Fruit fly (Drosophila melanogaster) whole organism, wandering third instar larva: ENCODE measurements around the gene Rox8.

Source experiments
- Abd-B ChIP-seq: fragments of >200 bp; optimal IDR thresholded peaks from 2 replicates; lab custom pipeline; 2017; ENCODE audit warnings: missing biosample characterization, missing genetic modification characterization
- CG32264 ChIP-seq: fragments of 200-800 bp; sonication (Bioruptor generic); optimal IDR thresholded peaks from 2 replicates; lab custom pipeline; 2016; ENCODE audit warnings: missing biosample characterization, missing genetic modification characterization
- CG9705 ChIP-seq: fragments of 200-800 bp; sonication (Bioruptor generic); optimal IDR thresholded peaks from 2 replicates; lab custom pipeline; 2018; ENCODE audit warnings: missing biosample characterization, mild to moderate bottlenecking, missing genetic modification characterization
- CrebA ChIP-seq: fragments of 200-800 bp; sonication (Bioruptor generic); optimal IDR thresholded peaks from 2 replicates; lab custom pipeline; 2016; ENCODE audit warnings: missing biosample characterization, mild to moderate bottlenecking, missing genetic modification characterization, borderline replicate concordance
- Dif ChIP-seq: fragments of 200-275, 200-300 bp; sonication (Bioruptor generic); optimal IDR thresholded peaks from 2 replicates; lab custom pipeline; 2018; ENCODE audit warnings: missing biosample characterization, missing genetic modification characterization; ENCODE audit not compliant: partially characterized antibody
- GATAd ChIP-seq: sonication (Bioruptor generic); optimal IDR thresholded peaks from 2 replicates; lab custom pipeline; 2016; ENCODE audit warnings: missing biosample characterization, missing genetic modification characterization
- HLH106 ChIP-seq: fragments of 200-800 bp; optimal IDR thresholded peaks from 3 replicates; lab custom pipeline; 2019; ENCODE audit warnings: missing biosample characterization, mild to moderate bottlenecking, missing genetic modification characterization, moderate library complexity
- Hnf4 ChIP-seq: fragments of 200-800 bp; sonication (Bioruptor generic); optimal IDR thresholded peaks from 2 replicates; lab custom pipeline; 2016; ENCODE audit warnings: missing biosample characterization, mild to moderate bottlenecking, missing genetic modification characterization
- Hr78 ChIP-seq: fragments of >200 bp; optimal IDR thresholded peaks from 2 replicates; lab custom pipeline; 2017; ENCODE audit warnings: missing biosample characterization, missing genetic modification characterization
- Hr83 ChIP-seq: fragments of 200-300 bp; sonication (Bioruptor generic); optimal IDR thresholded peaks from 2 replicates; lab custom pipeline; 2016; ENCODE audit warnings: missing biosample characterization, mild to moderate bottlenecking, missing genetic modification characterization, moderate library complexity; ENCODE audit not compliant: poor library complexity, severe bottlenecking
- Jra ChIP-seq: sonication (Bioruptor generic); optimal IDR thresholded peaks from 2 replicates; lab custom pipeline; 2016; ENCODE audit warnings: missing biosample characterization, missing genetic modification characterization
- Mio ChIP-seq: sonication (Bioruptor generic); optimal IDR thresholded peaks from 2 replicates; lab custom pipeline; 2016; ENCODE audit warnings: missing biosample characterization, missing genetic modification characterization
- Myc ChIP-seq: fragments of >200 bp; optimal IDR thresholded peaks from 2 replicates; lab custom pipeline; 2017
- N ChIP-seq: fragments of >200 bp; optimal IDR thresholded peaks from 2 replicates; lab custom pipeline; 2018; ENCODE audit warnings: missing biosample characterization, missing external identifiers, missing genetic modification characterization
- OdsH ChIP-seq: fragments of 200-800 bp; sonication (Bioruptor generic); optimal IDR thresholded peaks from 2 replicates; lab custom pipeline; 2016; ENCODE audit warnings: missing biosample characterization, mild to moderate bottlenecking, missing genetic modification characterization
- Rel ChIP-seq, 2 experiments: fragments of 200-800 bp; sonication (Bioruptor generic) in 1 of 2; optimal IDR thresholded peaks; 2 replicates in 1 of 2; 3 replicates in 1 of 2; lab custom pipeline; 2016 to 2019; ENCODE audit warnings: mild to moderate bottlenecking in 2 of 2, missing biosample characterization in 2 of 2, missing genetic modification characterization in 2 of 2, moderate library complexity in 1 of 2
- Sp1 ChIP-seq: fragments of 200-800 bp; sonication (Bioruptor generic); optimal IDR thresholded peaks from 3 replicates; lab custom pipeline; 2019; ENCODE audit warnings: missing biosample characterization, mild to moderate bottlenecking, missing genetic modification characterization, moderate library complexity
- Vsx2 ChIP-seq: fragments of 200-300, 225-300 bp; sonication (Bioruptor generic); optimal IDR thresholded peaks from 2 replicates; lab custom pipeline; 2018; ENCODE audit warnings: missing biosample characterization, missing genetic modification characterization; ENCODE audit not compliant: partially characterized antibody
- br ChIP-seq: fragments of 200-800 bp; sonication (Bioruptor generic); optimal IDR thresholded peaks from 2 replicates; lab custom pipeline; 2016; ENCODE audit warnings: missing biosample characterization, missing genetic modification characterization
- brk ChIP-seq: fragments of 200-800 bp; sonication (Bioruptor generic); optimal IDR thresholded peaks from 2 replicates; lab custom pipeline; 2016; ENCODE audit warnings: missing biosample characterization, mild to moderate bottlenecking, missing genetic modification characterization
- dl ChIP-seq, 2 experiments: fragments of 175-275, 200-275 bp in 1 of 2; fragments of 200-275 bp in 1 of 2; sonication (Bioruptor generic); optimal IDR thresholded peaks; lab custom pipeline; 2018; ENCODE audit warnings: mild to moderate bottlenecking in 2 of 2, missing biosample characterization in 2 of 2, missing genetic modification characterization in 2 of 2, moderate library complexity in 2 of 2; ENCODE audit not compliant: partially characterized antibody in 2 of 2, insufficient read depth in 1 of 2
- dmrt93B ChIP-seq: fragments of 200-800 bp; sonication (Bioruptor generic); optimal IDR thresholded peaks from 2 replicates; lab custom pipeline; 2018; ENCODE audit warnings: missing biosample characterization, mild to moderate bottlenecking, missing genetic modification characterization
- dsf ChIP-seq: sonication (Bioruptor generic); optimal IDR thresholded peaks from 2 replicates; lab custom pipeline; 2016; ENCODE audit warnings: missing biosample characterization, missing genetic modification characterization, borderline replicate concordance
- ey ChIP-seq: fragments of 200-800 bp; sonication (Bioruptor generic); optimal IDR thresholded peaks from 2 replicates; lab custom pipeline; 2016; ENCODE audit warnings: missing biosample characterization, missing genetic modification characterization
- foxo ChIP-seq, 2 experiments: fragments of 200-800 bp; sonication (Bioruptor generic); optimal IDR thresholded peaks; 2 replicates in 1 of 2; 3 replicates in 1 of 2; lab custom pipeline; 2016 to 2017; ENCODE audit warnings: missing biosample characterization in 2 of 2, missing genetic modification characterization in 2 of 2
- fru ChIP-seq: fragments of 200-800 bp; sonication (Bioruptor generic); optimal IDR thresholded peaks from 3 replicates; lab custom pipeline; 2016; ENCODE audit warnings: missing biosample characterization, mild to moderate bottlenecking, missing genetic modification characterization
- h ChIP-seq: fragments of 200-800 bp; sonication (Bioruptor generic); optimal IDR thresholded peaks from 3 replicates; lab custom pipeline; 2016; ENCODE audit warnings: missing biosample characterization, mild to moderate bottlenecking, missing genetic modification characterization
- lola ChIP-seq: fragments of >200 bp; optimal IDR thresholded peaks from 2 replicates; lab custom pipeline; 2017; ENCODE audit warnings: missing biosample characterization, missing genetic modification characterization
- psq ChIP-seq: fragments of 200-800 bp; sonication (Bioruptor generic); optimal IDR thresholded peaks from 3 replicates; lab custom pipeline; 2017; ENCODE audit warnings: missing biosample characterization, mild to moderate bottlenecking, missing genetic modification characterization, moderate library complexity
- sage ChIP-seq: fragments of 200-800 bp; sonication (Bioruptor generic); optimal IDR thresholded peaks from 2 replicates; lab custom pipeline; 2016; ENCODE audit warnings: missing biosample characterization, mild to moderate bottlenecking, missing genetic modification characterization
- sv ChIP-seq: fragments of 200-800 bp; sonication (Bioruptor generic); optimal IDR thresholded peaks from 3 replicates; lab custom pipeline; 2016; ENCODE audit warnings: missing biosample characterization, missing genetic modification characterization
- woc ChIP-seq: sonication (Bioruptor generic); optimal IDR thresholded peaks from 2 replicates; lab custom pipeline; 2016; ENCODE audit warnings: missing biosample characterization, mild to moderate bottlenecking, missing genetic modification characterization

Rox8 gene

DNA sequence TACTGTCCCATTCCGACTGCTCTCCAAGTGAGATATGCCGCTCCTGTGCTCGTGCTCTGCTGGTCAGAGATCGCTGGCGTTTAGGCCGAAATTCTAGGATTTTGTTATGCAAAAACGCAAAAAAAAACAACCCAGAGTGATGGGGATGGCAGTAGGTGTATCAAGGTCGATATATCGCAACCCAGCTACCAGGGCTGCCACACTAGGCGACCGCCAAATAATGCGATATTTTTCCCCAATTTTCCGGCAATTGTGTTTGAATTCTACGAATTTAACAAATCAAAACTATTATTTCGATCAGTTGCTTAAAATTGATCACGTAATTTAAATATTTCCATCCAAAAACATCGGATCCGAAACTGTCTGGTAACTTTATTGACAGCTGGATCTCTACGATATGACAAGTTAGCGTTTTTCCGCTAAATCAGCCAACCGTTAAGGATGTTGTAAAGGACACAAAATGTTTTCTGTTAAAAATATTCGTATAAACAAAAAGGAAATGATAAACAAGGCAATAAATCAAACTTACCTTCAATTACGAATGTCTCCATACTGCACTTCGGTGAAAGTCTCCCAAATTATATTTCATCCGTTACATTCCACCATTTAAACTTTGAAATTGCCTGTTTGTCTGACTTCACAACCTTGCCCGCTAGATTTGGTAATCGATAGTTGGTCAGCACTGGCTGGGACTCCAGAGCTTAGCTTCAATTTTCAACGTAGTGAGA lies 10.4 kb downstream of the Rox8 start, which contains the start of gene spas (continued):
- TF ChIP-seq dmrt93B (GFP tag; lab: Kevin White, UChicago), result peak; percentile 49
- TF ChIP-seq CrebA (GFP tag; lab: Kevin White, UChicago), result no peak
- TF ChIP-seq HLH106 (tag; lab: Kevin White, UChicago), result peak; percentile 70
- no peak for TF ChIP-seq Hr78 (GFP tag; lab: Kevin White, UChicago)

DNA sequence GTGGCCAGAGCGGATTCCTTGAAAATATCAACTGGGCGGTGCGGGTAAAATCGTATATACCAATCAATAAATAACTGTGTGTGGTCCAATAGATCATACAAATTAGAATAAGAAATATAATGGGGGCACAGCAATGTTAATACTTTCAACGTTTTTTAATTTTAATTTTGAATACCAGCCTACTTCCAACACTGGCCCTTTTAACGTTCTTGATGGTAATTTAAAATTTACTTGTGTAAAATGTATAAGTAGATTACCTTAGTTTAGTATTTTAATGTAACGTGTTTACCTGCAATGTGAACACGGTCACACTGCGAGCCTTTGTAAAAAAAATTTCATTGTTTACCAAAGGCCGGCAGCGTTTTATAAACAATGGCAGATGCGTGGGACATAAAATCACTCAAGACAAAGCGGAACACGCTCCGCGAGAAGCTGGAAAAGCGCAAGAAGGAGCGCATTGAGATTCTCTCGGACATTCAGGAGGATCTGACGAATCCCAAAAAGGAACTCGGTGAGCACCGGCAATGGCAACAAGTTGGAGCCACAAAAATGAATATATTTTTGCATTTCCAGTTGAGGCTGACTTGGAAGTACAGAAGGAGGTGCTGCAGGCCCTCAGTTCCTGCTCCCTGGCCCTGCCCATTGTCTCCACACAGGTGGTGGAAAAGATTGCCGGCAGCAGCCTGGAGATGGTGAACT lies 16.1 kb downstream of the Rox8 start, which contains the start of the genes KrT95D and Mettl3:
KrT95D (minus strand) TSS at position 3 of the 699 bp plus-strand sequence.
Mettl3 (plus strand) TSS at position 333 of the 699 bp plus-strand sequence.
- TF ChIP-seq Rel (GFP tag; optimal IDR thresholded peaks at IDR 0.05; lab: Kevin White, UChicago) (no peak), Rel (tag; optimal IDR thresholded peaks at IDR 0.05; lab: Kevin White, UChicago) (peak; percentile 4), dsf (GFP tag; lab: Kevin White, UChicago) (peak; percentile 58), CG32264 (GFP tag; lab: Kevin White, UChicago) (no peak), h (peak; percentile 26), sage (no peak), Hr78 (GFP tag; lab: Kevin White, UChicago) (no peak), br (GFP tag; lab: Kevin White, UChicago) (peak; percentile 16), sv (GFP tag; lab: Kevin White, UChicago) (no peak), Jra (GFP tag; lab: Kevin White, UChicago) (no peak), Abd-B (GFP tag; lab: Kevin White, UChicago) (no peak), ey (GFP tag; lab: Kevin White, UChicago) (peak; percentile 12), fru (peak; percentile 26), CG9705 (GFP tag; lab: Kevin White, UChicago) (no peak), HLH106 (tag; lab: Kevin White, UChicago) (peak; percentile 19), Hnf4 (GFP tag; lab: Kevin White, UChicago) (peak; percentile 55), Vsx2 (GFP tag; lab: Kevin White, UChicago) (no peak), psq (GFP tag; lab: Kevin White, UChicago) (no peak), Myc (lab: Kevin White, UChicago) (peak; percentile 16)

DNA sequence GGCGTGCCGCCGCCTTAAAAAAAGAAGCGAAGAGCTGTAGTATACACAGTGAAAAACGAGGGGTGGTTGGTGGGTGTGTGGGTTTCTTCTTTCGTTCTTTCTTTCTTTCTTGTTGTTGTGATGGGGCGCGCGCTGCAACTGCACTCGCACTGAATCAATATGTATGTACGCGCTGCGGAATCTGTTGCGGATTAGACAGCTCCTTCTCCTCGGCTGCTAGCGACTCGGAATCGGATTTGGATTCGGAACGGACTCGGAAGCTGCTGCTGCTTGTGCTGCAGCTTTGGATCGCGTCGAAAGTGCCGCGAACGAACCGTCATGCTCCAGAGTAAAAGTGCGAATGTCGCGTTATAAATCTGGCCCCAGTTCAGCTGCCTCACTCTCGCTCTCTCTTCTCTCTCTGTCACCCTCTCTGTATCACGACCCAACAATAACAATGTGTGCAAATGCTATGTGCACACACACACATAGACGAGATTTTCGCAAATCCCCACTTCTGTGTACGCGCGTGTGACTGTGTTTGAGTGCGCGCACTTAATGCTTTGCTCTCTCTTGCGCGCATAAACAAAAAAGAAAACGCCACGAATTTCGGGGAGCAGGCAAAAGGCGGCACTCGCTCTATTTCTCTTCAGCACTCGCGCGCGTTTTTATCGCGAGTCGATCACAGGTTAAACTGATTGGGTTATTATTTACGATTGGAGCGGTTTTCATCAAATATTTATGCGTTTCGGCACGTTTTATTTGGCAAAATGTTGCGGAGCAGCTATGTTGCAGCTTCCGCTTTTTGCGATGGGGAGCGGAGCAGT lies 16.8 kb downstream of the Rox8 start:
- no peak for TF ChIP-seq lola (GFP tag; lab: Kevin White, UChicago)
- TF ChIP-seq psq (GFP tag; lab: Kevin White, UChicago), result peak; percentile 43
- no peak for TF ChIP-seq GATAd (GFP tag; lab: Kevin White, UChicago)
- TF ChIP-seq N (GFP tag; lab: Kevin White, UChicago), result peak; percentile 4
- TF ChIP-seq Hr83 (GFP tag; lab: Kevin White, UChicago), result peak; percentile 65
- peak in 1 of 2 experiments; percentile 40 for TF ChIP-seq foxo (GFP tag; optimal IDR thresholded peaks at IDR 0.05; lab: Kevin White, UChicago)
- no peak for TF ChIP-seq ey (GFP tag; lab: Kevin White, UChicago)
- TF ChIP-seq sage, result no peak
- TF ChIP-seq Sp1 (GFP tag; lab: Kevin White, UChicago), result peak; percentile 46
- no peak for TF ChIP-seq brk (GFP tag; lab: Kevin White, UChicago)
- TF ChIP-seq Hr78 (GFP tag; lab: Kevin White, UChicago), result no peak
- peak; percentile 15 for TF ChIP-seq br (GFP tag; lab: Kevin White, UChicago)
- no peak for TF ChIP-seq Abd-B (GFP tag; lab: Kevin White, UChicago)
- TF ChIP-seq Rel (GFP tag; optimal IDR thresholded peaks at IDR 0.05; lab: Kevin White, UChicago), result no peak
- TF ChIP-seq Rel (tag; optimal IDR thresholded peaks at IDR 0.05; lab: Kevin White, UChicago), result peak; percentile 89
- TF ChIP-seq Dif (GFP tag; lab: Kevin White, UChicago), result peak; percentile 90
- TF ChIP-seq fru, result peak; percentile 29
- peak; percentile 6 for TF ChIP-seq woc (GFP tag; lab: Kevin White, UChicago)
- TF ChIP-seq h, result peak; percentile 64
- TF ChIP-seq OdsH, result peak; percentile 10
- no peak for TF ChIP-seq Mio (GFP tag; lab: Kevin White, UChicago)
- TF ChIP-seq dl (GFP tag; optimal IDR thresholded peaks at IDR 0.05; lab: Kevin White, UChicago; ENCODE audit: insufficient read depth in 1 of 2, partially characterized antibody in 2 of 2), result peak in 1 of 2 experiments; percentile 64
